Fruit fly (Drosophila melanogaster): ENCODE data around the gene csw.

DNA sequence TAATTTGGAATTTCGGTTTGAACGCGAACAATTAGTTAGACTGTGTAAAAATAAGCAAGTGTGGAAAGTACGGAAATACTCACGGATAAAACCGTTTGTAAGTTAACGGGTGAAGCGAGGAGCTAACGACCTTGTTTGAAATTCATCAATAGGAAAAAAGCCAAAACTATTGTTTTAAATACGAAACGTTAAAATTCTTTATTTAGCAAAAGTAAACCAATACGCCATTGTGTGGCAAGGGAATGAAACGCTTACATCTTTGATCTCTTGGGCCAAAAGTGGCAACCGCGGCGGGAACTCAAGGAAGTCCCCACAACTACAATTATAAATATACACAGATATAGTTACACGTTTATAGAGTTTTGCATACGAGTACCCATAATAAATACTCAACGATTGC is 27.8 kb upstream of the csw start, which contains the start of gene CG14054:
- no peak for TF ChIP-seq CG8478 (optimal IDR thresholded peaks at IDR 0.05)
- TF ChIP-seq CTCF (optimal IDR thresholded peaks at IDR 0.05): no peak

All from S2 (cell line).